Worm (Caenorhabditis elegans): ENCODE measurements around the gene ctl-1.

ce11 chrII:14318027-14318426 lies 12.0 kb upstream of the ctl-1 start, which contains the start of gene Y54G11A.14:
- TF ChIP-seq dao-5 (tag; optimal IDR thresholded peaks at IDR 0.05) (no peak), W03F9.2 (tag; optimal IDR thresholded peaks at IDR 0.05) (no peak)

Measured in whole organism, L4/young adult.